Fruit fly (Drosophila melanogaster) whole organism, embryonic: ENCODE measurements around the gene ihog.

ENCODE experiments used
- Atf6 ChIP-seq: fragments of 200-800 bp; sonication (Bioruptor generic); IDR thresholded peaks from 2 replicates; pipeline ENCODE4 v1.3.6; 2022; ENCODE audit warnings: missing biosample characterization, missing genetic modification characterization
- BEAF-32 ChIP-seq: fragments of 200-800 bp; sonication (Bioruptor generic); optimal IDR thresholded peaks from 3 replicates; lab custom pipeline; 2017; ENCODE audit warnings: missing biosample characterization, missing genetic modification characterization, mild to moderate bottlenecking, moderate library complexity, missing genetic modification reagents
- CG10274 ChIP-seq: fragments of 200-800 bp; sonication (Bioruptor generic); optimal IDR thresholded peaks from 3 replicates; lab custom pipeline; 2017; ENCODE audit warnings: missing biosample characterization, mild to moderate bottlenecking, missing genetic modification characterization
- CG10654 ChIP-seq: fragments of 200-800 bp; sonication (Bioruptor generic); optimal IDR thresholded peaks from 2 replicates; lab custom pipeline; 2016; ENCODE audit warnings: missing biosample characterization, missing genetic modification characterization
- CG11560 ChIP-seq: fragments of 200-800 bp; sonication (Bioruptor generic); IDR thresholded peaks from 3 replicates; pipeline ENCODE4 v1.3.6; 2022; ENCODE audit warnings: missing biosample characterization, missing genetic modification characterization
- CG1233 ChIP-seq: fragments of 200-800 bp; sonication (Bioruptor generic); optimal IDR thresholded peaks from 4 replicates; lab custom pipeline; 2018; ENCODE audit warnings: missing biosample characterization, mild to moderate bottlenecking, missing genetic modification characterization
- CG15514 ChIP-seq: fragments of 200-800 bp; sonication (Bioruptor generic); optimal IDR thresholded peaks from 3 replicates; lab custom pipeline; 2017; ENCODE audit warnings: missing biosample characterization, missing genetic modification characterization, mild to moderate bottlenecking, moderate library complexity, missing genetic modification reagents
- CG18619 ChIP-seq: fragments of 200-800 bp; sonication (Bioruptor generic); optimal IDR thresholded peaks from 3 replicates; lab custom pipeline; 2017; ENCODE audit warnings: missing biosample characterization, mild to moderate bottlenecking, missing genetic modification characterization
- CG2678 ChIP-seq: fragments of 200-800 bp; sonication (Bioruptor generic); optimal IDR thresholded peaks from 3 replicates; lab custom pipeline; 2019; ENCODE audit warnings: missing biosample characterization, mild to moderate bottlenecking, missing genetic modification characterization, moderate library complexity
- CG30431 ChIP-seq: fragments of 200-800 bp; sonication (Bioruptor generic); optimal IDR thresholded peaks from 2 replicates; lab custom pipeline; 2017; ENCODE audit warnings: missing biosample characterization, missing genetic modification characterization
- CG32532 ChIP-seq: fragments of 200-800 bp; sonication (Bioruptor generic); IDR thresholded peaks from 2 replicates; pipeline ENCODE4 v1.3.6; 2022; ENCODE audit warnings: missing biosample characterization, missing genetic modification characterization
- CG3407 ChIP-seq: fragments of 200-800 bp; sonication (Bioruptor generic); optimal IDR thresholded peaks from 2 replicates; lab custom pipeline; 2018; ENCODE audit warnings: missing biosample characterization, mild to moderate bottlenecking, missing genetic modification characterization
- CG3995 ChIP-seq: fragments of 200-800 bp; sonication (Bioruptor generic); optimal IDR thresholded peaks from 3 replicates; lab custom pipeline; 2016; ENCODE audit warnings: missing biosample characterization, missing genetic modification characterization
- CG6813 ChIP-seq: fragments of 200-800 bp; sonication (Bioruptor generic); optimal IDR thresholded peaks from 2 replicates; lab custom pipeline; 2017; ENCODE audit warnings: missing biosample characterization, missing genetic modification characterization, mild to moderate bottlenecking, moderate library complexity, missing genetic modification reagents
- CG6854 ChIP-seq: fragments of 200-800 bp; sonication (Bioruptor generic); optimal IDR thresholded peaks from 3 replicates; lab custom pipeline; 2017; ENCODE audit warnings: missing biosample characterization, mild to moderate bottlenecking, missing genetic modification characterization
- CG9215 ChIP-seq: fragments of 200-800 bp; sonication (Bioruptor generic); IDR thresholded peaks from 2 replicates; pipeline ENCODE4 v1.3.6; 2022; ENCODE audit warnings: missing biosample characterization, missing genetic modification characterization
- CG9437 ChIP-seq: fragments of 200-800 bp; sonication (Bioruptor generic); optimal IDR thresholded peaks from 2 replicates; lab custom pipeline; 2018; ENCODE audit warnings: missing biosample characterization, mild to moderate bottlenecking, missing genetic modification characterization
- CG9932 ChIP-seq: fragments of 200-800 bp; sonication (Bioruptor generic); IDR thresholded peaks from 2 replicates; pipeline ENCODE4 v1.3.6; 2022; ENCODE audit warnings: missing biosample characterization, missing genetic modification characterization
- D ChIP-seq, 2 experiments: fragments of 200-800 bp in 1 of 2; fragments of >200 bp in 1 of 2; sonication (Bioruptor generic) in 1 of 2; optimal IDR thresholded peaks; 2 replicates in 1 of 2; 3 replicates in 1 of 2; lab custom pipeline; 2017; ENCODE audit warnings: mild to moderate bottlenecking in 1 of 2, missing biosample characterization in 1 of 2, missing genetic modification characterization in 1 of 2, missing genetic modification reagents in 1 of 2
- Dll ChIP-seq: fragments of 200-800 bp; sonication (Bioruptor generic); IDR thresholded peaks from 4 replicates; pipeline ENCODE4 v1.3.6; 2022; ENCODE audit warnings: missing biosample characterization, missing genetic modification characterization; ENCODE audit not compliant: partially characterized antibody
- Dp ChIP-seq: fragments of 200-800 bp; sonication (Bioruptor generic); optimal IDR thresholded peaks from 2 replicates; lab custom pipeline; 2018; ENCODE audit warnings: missing biosample characterization, mild to moderate bottlenecking, missing genetic modification characterization, moderate library complexity
- Eip74EF ChIP-seq, 2 experiments: fragments of 200-800 bp in 1 of 2; fragments of >200 bp in 1 of 2; sonication (Bioruptor generic) in 1 of 2; optimal IDR thresholded peaks; 2 replicates each; lab custom pipeline; 2017 to 2019; ENCODE audit warnings: missing biosample characterization in 2 of 2, missing genetic modification characterization in 2 of 2, mild to moderate bottlenecking in 1 of 2, moderate library complexity in 1 of 2
- Fer2 ChIP-seq: fragments of 200-800 bp; sonication (Bioruptor generic); optimal IDR thresholded peaks from 2 replicates; lab custom pipeline; 2018; ENCODE audit warnings: missing biosample characterization, mild to moderate bottlenecking, missing genetic modification characterization, moderate library complexity
- Fer3 ChIP-seq: fragments of 200-800 bp; sonication (Bioruptor generic); optimal IDR thresholded peaks from 2 replicates; lab custom pipeline; 2018; ENCODE audit warnings: missing biosample characterization, mild to moderate bottlenecking, missing genetic modification characterization, moderate library complexity
- GATAe ChIP-seq: fragments of 200-800 bp; sonication (Bioruptor generic); conservative IDR thresholded peaks from 2 replicates; pipeline ENCODE4 v1.3.6; 2022; ENCODE audit warnings: missing biosample characterization, missing genetic modification characterization
- Gsc ChIP-seq: fragments of 200-800 bp; sonication (Bioruptor generic); IDR thresholded peaks from 2 replicates; pipeline ENCODE4 v1.3.6; 2022; ENCODE audit warnings: missing biosample characterization, missing genetic modification characterization
- Lpt ChIP-seq: fragments of >200 bp; optimal IDR thresholded peaks from 2 replicates; lab custom pipeline; 2018; ENCODE audit warnings: missing biosample characterization, missing genetic modification characterization
- NC2α ChIP-seq: fragments of 200-800 bp; sonication (Bioruptor generic); optimal IDR thresholded peaks from 2 replicates; lab custom pipeline; 2016; ENCODE audit warnings: missing biosample characterization, missing genetic modification characterization
- NK7.1 ChIP-seq: fragments of 200-800 bp; sonication (Bioruptor generic); optimal IDR thresholded peaks from 3 replicates; lab custom pipeline; 2016; ENCODE audit warnings: missing biosample characterization, missing genetic modification characterization
- Six4 ChIP-seq: fragments of 200-800 bp; sonication (Bioruptor generic); optimal IDR thresholded peaks from 2 replicates; lab custom pipeline; 2016; ENCODE audit warnings: missing biosample characterization, missing genetic modification characterization
- Sox100B ChIP-seq: fragments of 200-800 bp; sonication (Bioruptor generic); optimal IDR thresholded peaks from 3 replicates; lab custom pipeline; 2018; ENCODE audit warnings: missing biosample characterization, mild to moderate bottlenecking, missing genetic modification characterization
- Sox102F ChIP-seq: fragments of 200-800 bp; sonication (Bioruptor generic); optimal IDR thresholded peaks from 2 replicates; lab custom pipeline; 2018; ENCODE audit warnings: missing biosample characterization, mild to moderate bottlenecking, missing genetic modification characterization, moderate library complexity
- Taf1 ChIP-seq: fragments of 200-800 bp; sonication (Bioruptor generic); IDR thresholded peaks from 2 replicates; pipeline ENCODE4 v1.3.6; 2022; ENCODE audit warnings: missing biosample characterization, missing genetic modification characterization
- Xbp1 ChIP-seq: fragments of 200-800 bp; sonication (Bioruptor generic); optimal IDR thresholded peaks from 3 replicates; lab custom pipeline; 2016; ENCODE audit warnings: missing biosample characterization, mild to moderate bottlenecking, missing genetic modification characterization
- ab ChIP-seq: fragments of 200-800 bp; sonication (Bioruptor generic); optimal IDR thresholded peaks from 2 replicates; lab custom pipeline; 2016; ENCODE audit warnings: missing biosample characterization, missing genetic modification characterization
- ash1 ChIP-seq: fragments of 200-800 bp; sonication (Bioruptor generic); optimal IDR thresholded peaks from 2 replicates; lab custom pipeline; 2018; ENCODE audit warnings: missing biosample characterization, mild to moderate bottlenecking, missing genetic modification characterization
- bcd ChIP-seq: fragments of 200-800 bp; sonication (Bioruptor generic); optimal IDR thresholded peaks from 2 replicates; lab custom pipeline; 2017; ENCODE audit warnings: missing biosample characterization, mild to moderate bottlenecking, missing genetic modification characterization
- cas ChIP-seq: fragments of 200-800 bp; sonication (Bioruptor generic); IDR thresholded peaks from 2 replicates; pipeline ENCODE4 v1.3.6; 2022; ENCODE audit warnings: missing biosample characterization, missing genetic modification characterization
- chif ChIP-seq, 2 experiments: fragments of 200-800 bp; sonication (Bioruptor generic); optimal IDR thresholded peaks; 3 replicates each; lab custom pipeline; 2016; ENCODE audit warnings: missing biosample characterization in 2 of 2, missing genetic modification characterization in 2 of 2
- chinmo ChIP-seq: fragments of 200-800 bp; sonication (Bioruptor generic); IDR thresholded peaks from 4 replicates; pipeline ENCODE4 v1.3.6; 2022; ENCODE audit warnings: missing biosample characterization, missing genetic modification characterization; ENCODE audit not compliant: partially characterized antibody
- disco-r ChIP-seq: fragments of 200-800 bp; sonication (Bioruptor generic); optimal IDR thresholded peaks from 2 replicates; lab custom pipeline; 2016; ENCODE audit warnings: missing biosample characterization, missing genetic modification characterization
- fd96Cb ChIP-seq: fragments of 200-800 bp; sonication (Bioruptor generic); optimal IDR thresholded peaks from 2 replicates; lab custom pipeline; 2018; ENCODE audit warnings: missing biosample characterization, mild to moderate bottlenecking, missing genetic modification characterization, moderate library complexity
- ranshi ChIP-seq: fragments of 200-800 bp; sonication (Bioruptor generic); IDR thresholded peaks from 2 replicates; pipeline ENCODE4 v1.3.6; 2022; ENCODE audit warnings: missing biosample characterization, missing genetic modification characterization
- run ChIP-seq: fragments of 200-800 bp; sonication (Bioruptor generic); optimal IDR thresholded peaks from 3 replicates; lab custom pipeline; 2018; ENCODE audit warnings: missing biosample characterization, mild to moderate bottlenecking, missing genetic modification characterization
- ssp ChIP-seq: fragments of 200-800 bp; sonication (Bioruptor generic); IDR thresholded peaks from 2 replicates; pipeline ENCODE4 v1.3.6; 2022; ENCODE audit warnings: missing biosample characterization, missing genetic modification characterization
- stwl ChIP-seq: fragments of 200-800 bp; sonication (Bioruptor generic); optimal IDR thresholded peaks from 3 replicates; lab custom pipeline; 2018; ENCODE audit warnings: missing biosample characterization, mild to moderate bottlenecking, missing genetic modification characterization, moderate library complexity
- toy ChIP-seq: fragments of 200-800 bp; sonication (Bioruptor generic); IDR thresholded peaks from 2 replicates; pipeline ENCODE4 v1.3.6; 2022; ENCODE audit warnings: missing biosample characterization, missing genetic modification characterization
- tx ChIP-seq: fragments of 200-800 bp; sonication (Bioruptor generic); optimal IDR thresholded peaks from 2 replicates; lab custom pipeline; 2016; ENCODE audit warnings: missing biosample characterization, missing genetic modification characterization
- unc-4 ChIP-seq: fragments of 200-800 bp; sonication (Bioruptor generic); IDR thresholded peaks from 2 replicates; pipeline ENCODE4 v1.3.6; 2022; ENCODE audit warnings: missing biosample characterization, missing genetic modification characterization; ENCODE audit not compliant: partially characterized antibody
- zen ChIP-seq: fragments of 200-800 bp; sonication (Bioruptor generic); optimal IDR thresholded peaks from 3 replicates; lab custom pipeline; 2018; ENCODE audit warnings: missing biosample characterization, mild to moderate bottlenecking, missing genetic modification characterization, moderate library complexity

The ihog gene

dm6 chr2L:6971597-6972036 is 23.0 kb upstream of the ihog start, which contains the start of gene snRNP-U1-70K (continued):
- TF ChIP-seq chif (GFP tag; optimal IDR thresholded peaks at IDR 0.05; lab: Kevin White, UChicago) (peak in 1 of 2 experiments; percentile 6), CG9932 (GFP tag; lab: Robert Waterston, UW) (peak; percentile 44), Eip74EF (GFP tag; optimal IDR thresholded peaks at IDR 0.05; lab: Kevin White, UChicago) (no peak), fd96Cb (no peak), toy (GFP tag; lab: Robert Waterston, UW) (no peak), CG3407 (GFP tag; lab: Kevin White, UChicago) (no peak), CG10274 (GFP tag; lab: Kevin White, UChicago) (no peak), Lpt (GFP tag; lab: Kevin White, UChicago) (no peak), Taf1 (no peak), CG2678 (no peak), Fer3 (tag; lab: Kevin White, UChicago) (no peak), Sox102F (GFP tag; lab: Kevin White, UChicago) (no peak), cas (GFP tag; lab: Robert Waterston, UW) (no peak), stwl (tag; lab: Kevin White, UChicago) (peak; percentile 93), BEAF-32 (peak; percentile 40), Xbp1 (GFP tag; lab: Kevin White, UChicago) (no peak), CG9215 (GFP tag; lab: Robert Waterston, UW) (no peak), NK7.1 (GFP tag; lab: Kevin White, UChicago) (no peak), CG6813 (no peak), CG32532 (GFP tag; lab: Robert Waterston, UW) (no peak), CG30431 (GFP tag; lab: Kevin White, UChicago) (no peak), CG15514 (peak; percentile 81), NC2α (no peak), Dp (GFP tag; lab: Kevin White, UChicago) (peak; percentile 55), chinmo (GFP tag; lab: Robert Waterston, UW) (no peak), ssp (0 out of 2 replicates have a peak, but pooled peaks have one; percentile 5), unc-4 (GFP tag; lab: Robert Waterston, UW) (peak; percentile 44; the same call in 1 of the 2 replicates), ab (GFP tag; lab: Kevin White, UChicago) (no peak), ash1 (GFP tag; lab: Kevin White, UChicago) (no peak), Sox100B (no peak), Dll (GFP tag; lab: Robert Waterston, UW) (no peak), CG11560 (no peak), CG1233 (GFP tag; lab: Kevin White, UChicago) (no peak), Atf6 (GFP tag; lab: Robert Waterston, UW) (no peak), D (optimal IDR thresholded peaks at IDR 0.05; lab: Kevin White, UChicago) (no peak), D (GFP tag; optimal IDR thresholded peaks at IDR 0.05; lab: Kevin White, UChicago) (no peak), run (tag; lab: Kevin White, UChicago) (no peak), bcd (GFP tag; lab: Kevin White, UChicago) (peak; percentile 14), CG6854 (GFP tag; lab: Kevin White, UChicago) (no peak), zen (tag; lab: Kevin White, UChicago) (peak; percentile 62), Six4 (GFP tag; lab: Kevin White, UChicago) (no peak), CG3995 (peak; percentile 66), Fer2 (no peak), disco-r (no peak), CG9437 (GFP tag; lab: Kevin White, UChicago) (peak; percentile 99), tx (GFP tag; lab: Kevin White, UChicago) (no peak), CG18619 (GFP tag; lab: Kevin White, UChicago) (no peak), CG10654 (no peak), Gsc (GFP tag; lab: Robert Waterston, UW) (no peak), GATAe (GFP tag; lab: Robert Waterston, UW) (no peak), ranshi (no peak)
